Worm (Caenorhabditis elegans): ENCODE measurements around the gene sms-5.

DNA sequence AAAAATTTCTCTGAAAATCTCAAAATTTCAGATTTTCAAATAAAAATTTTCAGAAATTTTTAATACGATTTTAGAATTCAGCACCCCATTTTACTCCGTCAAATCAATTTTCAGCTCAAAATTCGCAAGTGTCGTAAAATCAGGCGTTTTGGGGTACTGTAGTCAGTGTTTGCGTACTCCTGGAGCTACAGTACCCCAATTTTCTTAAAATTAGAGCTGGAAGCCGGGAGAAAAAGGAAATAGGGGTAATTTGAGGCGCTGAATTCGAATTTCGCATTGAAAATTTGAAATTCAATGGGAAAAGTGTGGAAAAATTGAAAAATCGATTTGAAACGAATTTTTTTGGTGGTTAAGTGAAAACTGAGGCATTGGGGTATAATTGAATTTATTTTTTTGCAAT, 33.9 kb upstream of the sms-5 start:
- TF ChIP-seq flt-1 (GFP tag; IDR thresholded peaks at IDR 0.05) (no peak), med-1 (GFP tag; optimal IDR thresholded peaks at IDR 0.05; ENCODE audit: insufficient read depth) (no peak), klf-2 (GFP tag; conservative IDR thresholded peaks at IDR 0.05) (no peak), cog-1 (tag; optimal IDR thresholded peaks at IDR 0.05) (no peak), T22C8.4 (GFP tag; IDR thresholded peaks at IDR 0.05) (no peak), ztf-29 (GFP tag; IDR thresholded peaks at IDR 0.05) (no peak), ref-1 (GFP tag; conservative IDR thresholded peaks at IDR 0.05) (no peak)
